Fruit fly (Drosophila melanogaster) whole organism, embryonic: ENCODE measurements around the gene CG31793.
A peak's percentile ranks its signal among the peaks of the same experiment; 100 is the strongest.

Experiments used
- Antp ChIP-seq: fragments of 200-800 bp; sonication (Bioruptor generic); optimal IDR thresholded peaks from 3 replicates; lab custom pipeline; 2016; ENCODE audit warnings: missing biosample characterization, missing genetic modification characterization
- Atf3 ChIP-seq: fragments of 200-800 bp; sonication (Bioruptor generic); optimal IDR thresholded peaks from 3 replicates; lab custom pipeline; 2016; ENCODE audit warnings: missing biosample characterization, missing genetic modification characterization
- Bteb2 ChIP-seq: fragments of 200-800 bp; sonication (Bioruptor generic); optimal IDR thresholded peaks from 2 replicates; lab custom pipeline; 2016; ENCODE audit warnings: missing biosample characterization, missing genetic modification characterization
- CG11456 ChIP-seq: fragments of 200-800 bp; sonication (Bioruptor generic); IDR thresholded peaks from 3 replicates; pipeline ENCODE4 v1.3.6; 2022; ENCODE audit warnings: missing biosample characterization, missing genetic modification characterization
- CG11504 ChIP-seq: fragments of 200-800 bp; sonication (Bioruptor generic); optimal IDR thresholded peaks from 3 replicates; lab custom pipeline; 2019; ENCODE audit warnings: missing biosample characterization, mild to moderate bottlenecking, missing genetic modification characterization, moderate library complexity
- CG12071 ChIP-seq: fragments of 200-800 bp; sonication (Bioruptor generic); optimal IDR thresholded peaks from 3 replicates; lab custom pipeline; 2018; ENCODE audit warnings: missing biosample characterization, mild to moderate bottlenecking, missing genetic modification characterization
- CG12236 ChIP-seq: fragments of 200-800 bp; sonication (Bioruptor generic); optimal IDR thresholded peaks from 2 replicates; lab custom pipeline; 2016; ENCODE audit warnings: missing biosample characterization, missing genetic modification characterization
- CG13287 ChIP-seq: fragments of 200-800 bp; sonication (Bioruptor generic); IDR thresholded peaks from 2 replicates; pipeline ENCODE4 v1.3.6; 2022; ENCODE audit warnings: missing biosample characterization, missing genetic modification characterization; ENCODE audit not compliant: partially characterized antibody
- CG15514 ChIP-seq: fragments of 200-800 bp; sonication (Bioruptor generic); optimal IDR thresholded peaks from 3 replicates; lab custom pipeline; 2017; ENCODE audit warnings: missing biosample characterization, missing genetic modification characterization, mild to moderate bottlenecking, moderate library complexity, missing genetic modification reagents
- CG17359 ChIP-seq: fragments of 200-800 bp; sonication (Bioruptor generic); optimal IDR thresholded peaks from 3 replicates; lab custom pipeline; 2018; ENCODE audit warnings: missing biosample characterization, mild to moderate bottlenecking, missing genetic modification characterization, moderate library complexity
- CG17802 ChIP-seq: fragments of 200-800 bp; sonication (Bioruptor generic); optimal IDR thresholded peaks from 2 replicates; lab custom pipeline; 2018; ENCODE audit warnings: missing biosample characterization, mild to moderate bottlenecking, missing genetic modification characterization, moderate library complexity
- CG2199 ChIP-seq: fragments of 200-800 bp; sonication (Bioruptor generic); IDR thresholded peaks from 3 replicates; pipeline ENCODE4 v1.3.6; 2022; ENCODE audit warnings: missing biosample characterization, missing genetic modification characterization
- CG30403 ChIP-seq: fragments of 200-800 bp; sonication (Bioruptor generic); optimal IDR thresholded peaks from 3 replicates; lab custom pipeline; 2016; ENCODE audit warnings: missing biosample characterization, missing genetic modification characterization
- CG31441 ChIP-seq: fragments of 200-800 bp; sonication (Bioruptor generic); IDR thresholded peaks from 2 replicates; pipeline ENCODE4 v1.3.6; 2022; ENCODE audit warnings: missing biosample characterization, missing genetic modification characterization
- CG3407 ChIP-seq: fragments of 200-800 bp; sonication (Bioruptor generic); optimal IDR thresholded peaks from 2 replicates; lab custom pipeline; 2018; ENCODE audit warnings: missing biosample characterization, mild to moderate bottlenecking, missing genetic modification characterization
- CG4328 ChIP-seq: fragments of 200-800 bp; sonication (Bioruptor generic); optimal IDR thresholded peaks from 3 replicates; lab custom pipeline; 2017; ENCODE audit warnings: missing biosample characterization, missing genetic modification reagents, missing genetic modification characterization
- CG4424 ChIP-seq: fragments of 200-800 bp; sonication (Bioruptor generic); optimal IDR thresholded peaks from 3 replicates; lab custom pipeline; 2016; ENCODE audit warnings: missing biosample characterization, missing genetic modification characterization
- CG4617 ChIP-seq: fragments of 200-800 bp; sonication (Bioruptor generic); optimal IDR thresholded peaks from 3 replicates; lab custom pipeline; 2016; ENCODE audit warnings: missing biosample characterization, missing genetic modification characterization, borderline replicate concordance
- CG4707 ChIP-seq: fragments of 200-800 bp; sonication (Bioruptor generic); optimal IDR thresholded peaks from 2 replicates; lab custom pipeline; 2018; ENCODE audit warnings: missing biosample characterization, mild to moderate bottlenecking, missing genetic modification characterization, moderate library complexity
- CG5245 ChIP-seq: fragments of 200-800 bp; sonication (Bioruptor generic); optimal IDR thresholded peaks from 3 replicates; lab custom pipeline; 2016; ENCODE audit warnings: missing biosample characterization, missing genetic modification characterization
- CG6654 ChIP-seq: fragments of 200-800 bp; sonication (Bioruptor generic); optimal IDR thresholded peaks from 2 replicates; lab custom pipeline; 2017; ENCODE audit warnings: missing biosample characterization, mild to moderate bottlenecking, missing genetic modification characterization
- CG9609 ChIP-seq: fragments of 200-800 bp; sonication (Bioruptor generic); optimal IDR thresholded peaks from 3 replicates; lab custom pipeline; 2016; ENCODE audit warnings: missing biosample characterization, missing genetic modification characterization
- CHES-1-like ChIP-seq: fragments of 200-800 bp; sonication (Bioruptor generic); optimal IDR thresholded peaks from 2 replicates; lab custom pipeline; 2016; ENCODE audit warnings: missing biosample characterization, missing genetic modification characterization
- Dip2 ChIP-seq: fragments of 200-800 bp; sonication (Bioruptor generic); IDR thresholded peaks from 2 replicates; pipeline ENCODE4 v1.3.6; 2022; ENCODE audit warnings: missing biosample characterization, missing genetic modification characterization
- Dref ChIP-seq: fragments of 200-800 bp; sonication (Bioruptor generic); IDR thresholded peaks from 2 replicates; pipeline ENCODE4 v1.3.6; 2022; ENCODE audit warnings: missing biosample characterization, missing genetic modification characterization
- Ets65A ChIP-seq: fragments of 200-800 bp; sonication (Bioruptor generic); peaks from one replicate; lab custom pipeline; 2016; ENCODE audit warnings: missing biosample characterization, missing genetic modification characterization
- HLH54F ChIP-seq: fragments of 200-800 bp; sonication (Bioruptor generic); optimal IDR thresholded peaks from 3 replicates; lab custom pipeline; 2016; ENCODE audit warnings: missing biosample characterization, missing genetic modification characterization
- Hmr ChIP-seq: fragments of 200-800 bp; sonication (Bioruptor generic); optimal IDR thresholded peaks from 3 replicates; lab custom pipeline; 2017; ENCODE audit warnings: mild to moderate bottlenecking, missing biosample characterization, missing genetic modification reagents, missing genetic modification characterization
- Hr39 ChIP-seq: fragments of >200 bp; optimal IDR thresholded peaks from 2 replicates; lab custom pipeline; 2017
- Oli ChIP-seq: fragments of 200-800 bp; sonication (Bioruptor generic); optimal IDR thresholded peaks from 2 replicates; lab custom pipeline; 2018; ENCODE audit warnings: missing biosample characterization, mild to moderate bottlenecking, missing genetic modification characterization, moderate library complexity
- Rfx ChIP-seq: fragments of 200-800 bp; sonication (Bioruptor generic); IDR thresholded peaks from 2 replicates; pipeline ENCODE4 v1.3.6; 2022; ENCODE audit warnings: missing biosample characterization, missing genetic modification characterization
- TFAM ChIP-seq: fragments of 200-800 bp; sonication (Bioruptor generic); optimal IDR thresholded peaks from 2 replicates; lab custom pipeline; 2017; ENCODE audit warnings: missing biosample characterization, missing genetic modification characterization, inconsistent platforms
- dmrt11E ChIP-seq: fragments of 200-800 bp; sonication (Bioruptor generic); optimal IDR thresholded peaks from 3 replicates; lab custom pipeline; 2018; ENCODE audit warnings: missing biosample characterization, mild to moderate bottlenecking, missing genetic modification characterization, moderate library complexity
- dysf ChIP-seq: fragments of 200-800 bp; sonication (Bioruptor generic); IDR thresholded peaks from 3 replicates; pipeline ENCODE4 v1.3.6; 2022; ENCODE audit warnings: missing biosample characterization, missing genetic modification characterization
- emc ChIP-seq: fragments of 200-800 bp; sonication (Bioruptor generic); optimal IDR thresholded peaks from 2 replicates; lab custom pipeline; 2016; ENCODE audit warnings: missing biosample characterization, missing genetic modification characterization
- fru ChIP-seq: fragments of >200 bp; optimal IDR thresholded peaks from 2 replicates; lab custom pipeline; 2017
- gcm ChIP-seq: fragments of 200-800 bp; sonication (Bioruptor generic); optimal IDR thresholded peaks from 2 replicates; lab custom pipeline; 2019; ENCODE audit warnings: missing biosample characterization, mild to moderate bottlenecking, missing genetic modification characterization, moderate library complexity
- gem ChIP-seq: fragments of 200-800 bp; sonication (Bioruptor generic); optimal IDR thresholded peaks from 2 replicates; lab custom pipeline; 2019; ENCODE audit warnings: missing biosample characterization, mild to moderate bottlenecking, missing genetic modification characterization, moderate library complexity
- inv ChIP-seq: fragments of 200-800 bp; sonication (Bioruptor generic); IDR thresholded peaks from 2 replicates; pipeline ENCODE4 v1.3.6; 2022; ENCODE audit warnings: missing biosample characterization, missing genetic modification characterization; ENCODE audit not compliant: partially characterized antibody
- lov ChIP-seq, 2 experiments: fragments of 200-800 bp in 1 of 2; fragments of >200 bp in 1 of 2; sonication (Bioruptor generic) in 1 of 2; IDR thresholded peaks in 1 of 2; optimal IDR thresholded peaks in 1 of 2; 2 replicates in 1 of 2; 3 replicates in 1 of 2; pipeline versions ENCODE4 v1.3.6 to Lab custom; 2017 to 2022; ENCODE audit warnings: missing biosample characterization in 1 of 2, missing genetic modification characterization in 1 of 2
- nau ChIP-seq: fragments of 200-800 bp; sonication (Bioruptor generic); optimal IDR thresholded peaks from 3 replicates; lab custom pipeline; 2017; ENCODE audit warnings: missing biosample characterization, mild to moderate bottlenecking, missing genetic modification characterization, missing genetic modification reagents
- nerfin-2 ChIP-seq: fragments of 200-800 bp; sonication (Bioruptor generic); IDR thresholded peaks from 2 replicates; pipeline ENCODE4 v1.3.6; 2022; ENCODE audit warnings: missing biosample characterization, missing genetic modification characterization; ENCODE audit not compliant: partially characterized antibody
- peb ChIP-seq: fragments of 200-800 bp; sonication (Bioruptor generic); IDR thresholded peaks from 2 replicates; pipeline ENCODE4 v1.3.6; 2022; ENCODE audit warnings: missing biosample characterization, missing genetic modification characterization
- prd ChIP-seq, 3 experiments: fragments of >200 bp in 2 of 3; fragments of 200-800 bp in 1 of 3; sonication (Bioruptor generic) in 1 of 3; optimal IDR thresholded peaks in 2 of 3; IDR thresholded peaks in 1 of 3; 2 replicates in 2 of 3; 3 replicates in 1 of 3; pipeline versions ENCODE4 v1.3.6 to Lab custom; 2017 to 2022; ENCODE audit warnings: missing biosample characterization in 1 of 3, missing genetic modification characterization in 1 of 3
- repo ChIP-seq: fragments of 200-800 bp; sonication (Bioruptor generic); optimal IDR thresholded peaks from 2 replicates; lab custom pipeline; 2016; ENCODE audit warnings: missing biosample characterization, missing genetic modification characterization
- sens ChIP-seq: fragments of 200-800 bp; sonication (Bioruptor generic); peaks from one replicate; lab custom pipeline; 2016; ENCODE audit warnings: missing biosample characterization, missing genetic modification characterization
- sna ChIP-seq: fragments of 200-800 bp; sonication (Bioruptor generic); IDR thresholded peaks from 2 replicates; pipeline ENCODE4 v1.3.6; 2022; ENCODE audit warnings: missing biosample characterization, missing genetic modification characterization; ENCODE audit not compliant: partially characterized antibody
- sob ChIP-seq: fragments of 200-800 bp; sonication (Bioruptor generic); IDR thresholded peaks from 2 replicates; pipeline ENCODE4 v1.3.6; 2022; ENCODE audit warnings: missing biosample characterization, missing genetic modification characterization
- unc-4 ChIP-seq: fragments of 200-800 bp; sonication (Bioruptor generic); IDR thresholded peaks from 2 replicates; pipeline ENCODE4 v1.3.6; 2022; ENCODE audit warnings: missing biosample characterization, missing genetic modification characterization; ENCODE audit not compliant: partially characterized antibody
- unpg ChIP-seq: fragments of 200-800 bp; sonication (Bioruptor generic); optimal IDR thresholded peaks from 3 replicates; lab custom pipeline; 2018; ENCODE audit warnings: missing biosample characterization, mild to moderate bottlenecking, missing genetic modification characterization, moderate library complexity
- z ChIP-seq: fragments of 200-800 bp; sonication (Bioruptor generic); IDR thresholded peaks from 3 replicates; pipeline ENCODE4 v1.3.6; 2022; ENCODE audit warnings: missing biosample characterization, missing genetic modification characterization

Gene CG31793

DNA sequence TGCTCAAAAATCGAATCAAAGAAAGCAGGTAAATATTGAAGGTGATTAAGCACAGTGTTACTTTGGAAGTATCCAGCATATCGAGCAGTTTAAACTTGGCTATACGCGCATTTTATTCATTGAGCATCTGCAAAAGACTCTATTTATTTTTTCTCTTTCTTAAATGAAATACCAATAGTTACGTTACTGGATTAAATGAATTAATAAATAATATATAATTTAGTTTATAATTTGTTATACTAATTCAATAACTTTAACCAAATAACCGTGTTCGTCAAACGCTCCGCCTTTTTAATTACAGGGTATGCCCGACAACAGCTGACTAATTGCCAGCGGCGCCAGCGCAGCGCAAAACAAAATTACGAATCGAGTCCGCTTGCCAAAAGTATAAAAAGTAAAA is 36.3 kb upstream of the CG31793 start (continued):
- TF ChIP-seq TFAM (GFP tag; lab: Kevin White, UChicago) = no peak
- TF ChIP-seq Antp (GFP tag; lab: Kevin White, UChicago) = no peak
- TF ChIP-seq peb (GFP tag; lab: Robert Waterston, UW) = no peak
- TF ChIP-seq nau (GFP tag; lab: Kevin White, UChicago) = no peak
- TF ChIP-seq Oli (tag; lab: Kevin White, UChicago) = no peak
- TF ChIP-seq Dip2 (GFP tag; lab: Robert Waterston, UW) = no peak
- no peak for TF ChIP-seq CG4617 (GFP tag; lab: Kevin White, UChicago)
- TF ChIP-seq CG9609 = no peak
- TF ChIP-seq CG4707 = no peak
- no peak for TF ChIP-seq CHES-1-like (GFP tag; lab: Kevin White, UChicago)
- TF ChIP-seq CG11456 (GFP tag; lab: Robert Waterston, UW) = 0 out of 3 replicates have a peak, but pooled peaks have one; percentile 12
- no peak for TF ChIP-seq Hmr (GFP tag; lab: Kevin White, UChicago)
- TF ChIP-seq CG5245 (GFP tag; lab: Kevin White, UChicago) = no peak
- TF ChIP-seq gem (tag; lab: Kevin White, UChicago) = peak; percentile 61
- no peak for TF ChIP-seq Bteb2 (GFP tag; lab: Kevin White, UChicago)
- peak; percentile 9; the same call in 1 of the 2 replicates for TF ChIP-seq CG31441
- no peak for TF ChIP-seq CG12071 (GFP tag; lab: Kevin White, UChicago)
- no peak for TF ChIP-seq CG3407 (GFP tag; lab: Kevin White, UChicago)
- TF ChIP-seq Atf3 (GFP tag; lab: Kevin White, UChicago) = no peak
- TF ChIP-seq CG30403 = peak; percentile 3
- TF ChIP-seq unpg (GFP tag; lab: Kevin White, UChicago) = peak; percentile 26
- TF ChIP-seq CG12236 (GFP tag; lab: Kevin White, UChicago) = no peak
- no peak for TF ChIP-seq CG6654 (GFP tag; lab: Kevin White, UChicago)
- peak; percentile 3 for TF ChIP-seq CG4424 (GFP tag; lab: Kevin White, UChicago)
- TF ChIP-seq sens (GFP tag; lab: Kevin White, UChicago) = no peak
- peak; percentile 75 for TF ChIP-seq Rfx (GFP tag; lab: Robert Waterston, UW)
- no peak for TF ChIP-seq CG17802 (tag; lab: Kevin White, UChicago)
- no peak for TF ChIP-seq prd (optimal IDR thresholded peaks at IDR 0.05; lab: Kevin White, UChicago)
- peak; percentile 48; the same call in 2 of the 3 replicates for TF ChIP-seq prd (GFP tag; IDR thresholded peaks at IDR 0.05; lab: Robert Waterston, UW)
- TF ChIP-seq lov (optimal IDR thresholded peaks at IDR 0.05; lab: Kevin White, UChicago) = no peak
- TF ChIP-seq lov (GFP tag; IDR thresholded peaks at IDR 0.05; lab: Robert Waterston, UW) = no peak
- no peak for TF ChIP-seq CG13287
- no peak for TF ChIP-seq nerfin-2 (GFP tag; lab: Robert Waterston, UW)
- TF ChIP-seq Dref = no peak
- no peak for TF ChIP-seq fru (lab: Kevin White, UChicago)
- no peak for TF ChIP-seq Hr39 (lab: Kevin White, UChicago)
- TF ChIP-seq CG2199 (GFP tag; lab: Robert Waterston, UW) = no peak
- peak; percentile 64; the same call in 2 of the 3 replicates for TF ChIP-seq dysf (GFP tag; lab: Robert Waterston, UW)
- no peak for TF ChIP-seq unc-4 (GFP tag; lab: Robert Waterston, UW)
- TF ChIP-seq inv (GFP tag; lab: Robert Waterston, UW) = no peak
- TF ChIP-seq CG11504 (tag; lab: Kevin White, UChicago) = peak; percentile 36
- no peak for TF ChIP-seq repo (GFP tag; lab: Kevin White, UChicago)
- TF ChIP-seq sob (GFP tag; lab: Robert Waterston, UW) = peak; percentile 56
- no peak for TF ChIP-seq z (GFP tag; lab: Robert Waterston, UW)
- peak; percentile 22 for TF ChIP-seq CG15514 (GFP tag; lab: Kevin White, UChicago)
- no peak for TF ChIP-seq emc (GFP tag; lab: Kevin White, UChicago)
- no peak for TF ChIP-seq Ets65A (GFP tag; lab: Kevin White, UChicago)
- TF ChIP-seq gcm = no peak
- TF ChIP-seq sna = no peak
- TF ChIP-seq CG4328 (GFP tag; lab: Kevin White, UChicago) = no peak
- TF ChIP-seq dmrt11E (tag; lab: Kevin White, UChicago) = no peak
- no peak for TF ChIP-seq HLH54F
- peak; percentile 36 for TF ChIP-seq CG17359 (tag; lab: Kevin White, UChicago)
